Worm (Caenorhabditis elegans) whole organism, L1 larva: ENCODE data around the gene Y11D7A.10.

Experiments used
- ceh-82 ChIP-seq, 3 experiments: fragments of 150-350 bp in 1 of 3; sonication (generic microtip) in 2 of 3; optimal IDR thresholded peaks; 2 replicates each; lab custom pipeline; 2014 to 2017; ENCODE audit warnings: missing biosample characterization in 3 of 3, missing genetic modification characterization in 3 of 3
- dpl-1 ChIP-seq, 3 experiments: fragments of 150-350 bp in 2 of 3; sonication (generic microtip) in 1 of 3; optimal IDR thresholded peaks; 2 replicates each; lab custom pipeline; 2014 to 2017; ENCODE audit warnings: missing biosample characterization in 3 of 3, missing genetic modification characterization in 3 of 3, missing genetic modification reagents in 3 of 3
- fos-1 ChIP-seq: fragments of 150-350 bp; optimal IDR thresholded peaks from 2 replicates; lab custom pipeline; 2014; ENCODE audit warnings: missing biosample characterization, missing genetic modification characterization
- isw-1 ChIP-seq: fragments of 200-800 bp; sonication (Bioruptor generic); IDR thresholded peaks from 2 replicates; pipeline ENCODE4 v1.3.6; 2022; ENCODE audit warnings: missing genetic modification characterization, missing compliant biosample characterization
- jun-1 ChIP-seq: fragments of 150-350 bp; optimal IDR thresholded peaks from 2 replicates; lab custom pipeline; 2014; ENCODE audit warnings: missing biosample characterization, missing genetic modification reagents, missing genetic modification characterization
- mdl-1 ChIP-seq, 2 experiments: fragments of 150-350 bp; optimal IDR thresholded peaks; 2 replicates each; lab custom pipeline; 2014 to 2017; ENCODE audit warnings: missing biosample characterization in 2 of 2, missing genetic modification characterization in 2 of 2, inconsistent platforms in 1 of 2
- mep-1 ChIP-seq: fragments of 150-350 bp; optimal IDR thresholded peaks from 2 replicates; lab custom pipeline; 2014; ENCODE audit warnings: missing biosample characterization, missing genetic modification characterization
- nhr-28 ChIP-seq: fragments of 150-350 bp; optimal IDR thresholded peaks from 2 replicates; lab custom pipeline; 2014; ENCODE audit warnings: missing biosample characterization, missing genetic modification characterization
- nhr-77 ChIP-seq: fragments of 150-350 bp; optimal IDR thresholded peaks from 2 replicates; lab custom pipeline; 2014; ENCODE audit warnings: missing biosample characterization, missing genetic modification characterization
- snpc-4 ChIP-seq: fragments of 150-350 bp; optimal IDR thresholded peaks from 2 replicates; lab custom pipeline; 2014; ENCODE audit warnings: missing biosample characterization, missing genetic modification characterization
- vab-15 ChIP-seq: sonication (generic microtip); optimal IDR thresholded peaks from 2 replicates; lab custom pipeline; 2017; ENCODE audit warnings: missing genotype, mild to moderate bottlenecking, missing genetic modification characterization, missing compliant biosample characterization

- TF ChIP-seq nhr-77 (no peak), jun-1 (no peak), mdl-1 (tag; optimal IDR thresholded peaks at IDR 0.05; lab: Kevin White, UChicago) (no peak), isw-1 (GFP tag; lab: Robert Waterston, UW) (no peak), snpc-4 (no peak), dpl-1 (GFP tag; optimal IDR thresholded peaks at IDR 0.05; lab: Kevin White, UChicago) (no peak), vab-15 (tag; lab: Kevin White, UChicago) (no peak), nhr-28 (no peak), mep-1 (tag; lab: Kevin White, UChicago) (no peak), ceh-82 (tag; optimal IDR thresholded peaks at IDR 0.05; lab: Kevin White, UChicago) (no peak), fos-1 (tag; lab: Kevin White, UChicago) (no peak)
Measured at ce11 chrIV:9212121-9212520, 47.4 kb downstream of the Y11D7A.10 start, which contains the start of gene C46C2.6.
